Fruit fly (Drosophila melanogaster) whole organism, embryonic: ENCODE data around the gene CG15034.

Source experiments
- Atf6 ChIP-seq: fragments of 200-800 bp; sonication (Bioruptor generic); IDR thresholded peaks from 2 replicates; pipeline ENCODE4 v1.3.6; 2022; ENCODE audit warnings: missing biosample characterization, missing genetic modification characterization
- Bgb ChIP-seq: fragments of 200-800 bp; sonication (Bioruptor generic); IDR thresholded peaks from 2 replicates; pipeline ENCODE4 v1.3.6; 2022; ENCODE audit warnings: missing biosample characterization, missing genetic modification characterization; ENCODE audit not compliant: partially characterized antibody
- CG11504 ChIP-seq: fragments of 200-800 bp; sonication (Bioruptor generic); optimal IDR thresholded peaks from 3 replicates; lab custom pipeline; 2019; ENCODE audit warnings: missing biosample characterization, mild to moderate bottlenecking, missing genetic modification characterization, moderate library complexity
- CG11723 ChIP-seq: fragments of 200-800 bp; sonication (Bioruptor generic); optimal IDR thresholded peaks from 2 replicates; lab custom pipeline; 2017; ENCODE audit warnings: missing biosample characterization, mild to moderate bottlenecking, missing genetic modification characterization
- CG12391 ChIP-seq: fragments of 200-800 bp; sonication (Bioruptor generic); optimal IDR thresholded peaks from 3 replicates; lab custom pipeline; 2018; ENCODE audit warnings: missing biosample characterization, mild to moderate bottlenecking, missing genetic modification characterization, moderate library complexity
- CG12744 ChIP-seq: fragments of 200-800 bp; sonication (Bioruptor generic); optimal IDR thresholded peaks from 2 replicates; lab custom pipeline; 2016; ENCODE audit warnings: missing biosample characterization, missing genetic modification characterization
- CG13296 ChIP-seq: fragments of 200-800 bp; sonication (Bioruptor generic); optimal IDR thresholded peaks from 3 replicates; lab custom pipeline; 2018; ENCODE audit warnings: missing biosample characterization, mild to moderate bottlenecking, missing genetic modification characterization
- CG14965 ChIP-seq: fragments of 200-800 bp; sonication (Bioruptor generic); optimal IDR thresholded peaks from 2 replicates; lab custom pipeline; 2016; ENCODE audit warnings: missing biosample characterization, missing genetic modification characterization, borderline replicate concordance
- CG30431 ChIP-seq: fragments of 200-800 bp; sonication (Bioruptor generic); optimal IDR thresholded peaks from 2 replicates; lab custom pipeline; 2017; ENCODE audit warnings: missing biosample characterization, missing genetic modification characterization
- CG32532 ChIP-seq: fragments of 200-800 bp; sonication (Bioruptor generic); IDR thresholded peaks from 2 replicates; pipeline ENCODE4 v1.3.6; 2022; ENCODE audit warnings: missing biosample characterization, missing genetic modification characterization
- CG3847 ChIP-seq: fragments of 200-800 bp; sonication (Bioruptor generic); IDR thresholded peaks from 2 replicates; pipeline ENCODE4 v1.3.6; 2022; ENCODE audit warnings: missing biosample characterization, missing genetic modification characterization
- CG4617 ChIP-seq: fragments of 200-800 bp; sonication (Bioruptor generic); optimal IDR thresholded peaks from 3 replicates; lab custom pipeline; 2016; ENCODE audit warnings: missing biosample characterization, missing genetic modification characterization, borderline replicate concordance
- CG7928 ChIP-seq: fragments of 200-800 bp; sonication (Bioruptor generic); optimal IDR thresholded peaks from 2 replicates; lab custom pipeline; 2017; ENCODE audit warnings: missing biosample characterization, mild to moderate bottlenecking, missing genetic modification characterization
- CG8281 ChIP-seq: fragments of 200-800 bp; sonication (Bioruptor generic); optimal IDR thresholded peaks from 2 replicates; lab custom pipeline; 2018; ENCODE audit warnings: missing biosample characterization, mild to moderate bottlenecking, missing genetic modification characterization, moderate library complexity
- D19B ChIP-seq: fragments of 200-800 bp; sonication (Bioruptor generic); optimal IDR thresholded peaks from 2 replicates; lab custom pipeline; 2017; ENCODE audit warnings: missing biosample characterization, mild to moderate bottlenecking, missing genetic modification characterization
- Deaf1 ChIP-seq: fragments of 200-800 bp; optimal IDR thresholded peaks from 3 replicates; lab custom pipeline; 2019; ENCODE audit warnings: missing biosample characterization, mild to moderate bottlenecking, missing genetic modification characterization, moderate library complexity
- Dek ChIP-seq: fragments of 200-800 bp; sonication (Bioruptor generic); optimal IDR thresholded peaks from 3 replicates; lab custom pipeline; 2019; ENCODE audit warnings: missing biosample characterization, mild to moderate bottlenecking, missing genetic modification characterization, moderate library complexity
- ERR ChIP-seq: fragments of 200-800 bp; sonication (Bioruptor generic); optimal IDR thresholded peaks from 2 replicates; lab custom pipeline; 2016; ENCODE audit warnings: missing biosample characterization, missing genetic modification characterization
- HLH54F ChIP-seq: fragments of 200-800 bp; sonication (Bioruptor generic); optimal IDR thresholded peaks from 3 replicates; lab custom pipeline; 2016; ENCODE audit warnings: missing biosample characterization, missing genetic modification characterization
- Hand ChIP-seq: fragments of 200-800 bp; sonication (Bioruptor generic); optimal IDR thresholded peaks from 2 replicates; lab custom pipeline; 2017; ENCODE audit warnings: mild to moderate bottlenecking, missing biosample characterization, missing genetic modification reagents, missing genetic modification characterization
- MTF-1 ChIP-seq: fragments of 200-800 bp; sonication (Bioruptor generic); optimal IDR thresholded peaks from 2 replicates; lab custom pipeline; 2018; ENCODE audit warnings: missing biosample characterization, mild to moderate bottlenecking, missing genetic modification characterization, borderline replicate concordance
- Med ChIP-seq: fragments of 200-800 bp; sonication (Bioruptor generic); peaks from one replicate; lab custom pipeline; 2016; ENCODE audit warnings: missing biosample characterization, missing genetic modification characterization, mild to moderate bottlenecking, inconsistent platforms, moderate library complexity
- Nf-YA ChIP-seq: fragments of 200-800 bp; sonication (Bioruptor generic); IDR thresholded peaks from 2 replicates; pipeline ENCODE4 v1.3.6; 2022; ENCODE audit warnings: missing biosample characterization, missing genetic modification characterization
- Nf-YC ChIP-seq: fragments of 200-800 bp; optimal IDR thresholded peaks from 3 replicates; lab custom pipeline; 2019; ENCODE audit warnings: missing biosample characterization, mild to moderate bottlenecking, missing genetic modification characterization, moderate library complexity
- Opbp ChIP-seq: fragments of 200-800 bp; sonication (Bioruptor generic); IDR thresholded peaks from 3 replicates; pipeline ENCODE4 v1.3.6; 2022; ENCODE audit warnings: missing biosample characterization, missing genetic modification characterization; ENCODE audit not compliant: partially characterized antibody
- Usf ChIP-seq: fragments of 200-800 bp; sonication (Bioruptor generic); optimal IDR thresholded peaks from 2 replicates; lab custom pipeline; 2017; ENCODE audit warnings: missing genotype, missing biosample characterization, missing genetic modification characterization
- ab ChIP-seq: fragments of 200-800 bp; sonication (Bioruptor generic); optimal IDR thresholded peaks from 2 replicates; lab custom pipeline; 2016; ENCODE audit warnings: missing biosample characterization, missing genetic modification characterization
- amos ChIP-seq: fragments of 200-800 bp; sonication (Bioruptor generic); IDR thresholded peaks from 2 replicates; pipeline ENCODE4 v1.3.6; 2022; ENCODE audit warnings: missing biosample characterization, missing genetic modification characterization; ENCODE audit not compliant: partially characterized antibody
- emc ChIP-seq: fragments of 200-800 bp; sonication (Bioruptor generic); optimal IDR thresholded peaks from 2 replicates; lab custom pipeline; 2016; ENCODE audit warnings: missing biosample characterization, missing genetic modification characterization
- grn ChIP-seq: fragments of 200-800 bp; sonication (Bioruptor generic); optimal IDR thresholded peaks from 3 replicates; lab custom pipeline; 2017; ENCODE audit warnings: missing biosample characterization, missing genetic modification characterization
- hth ChIP-seq: fragments of >200 bp; optimal IDR thresholded peaks from 2 replicates; lab custom pipeline; 2017; ENCODE audit warnings: inconsistent platforms
- kni ChIP-seq: fragments of 200-800 bp; sonication (Bioruptor generic); optimal IDR thresholded peaks from 3 replicates; lab custom pipeline; 2017; ENCODE audit warnings: mild to moderate bottlenecking, missing biosample characterization, missing genetic modification reagents, missing genetic modification characterization
- knrl ChIP-seq: fragments of 200-800 bp; sonication (Bioruptor generic); IDR thresholded peaks from 3 replicates; pipeline ENCODE4 v1.3.6; 2022; ENCODE audit warnings: missing biosample characterization, missing genetic modification characterization; ENCODE audit not compliant: partially characterized antibody
- pros ChIP-seq: fragments of 200-800 bp; sonication (Bioruptor generic); optimal IDR thresholded peaks from 3 replicates; lab custom pipeline; 2019; ENCODE audit warnings: missing biosample characterization, mild to moderate bottlenecking, missing genetic modification characterization, moderate library complexity
- sd ChIP-seq: fragments of 200-800 bp; sonication (Bioruptor generic); optimal IDR thresholded peaks from 3 replicates; lab custom pipeline; 2018; ENCODE audit warnings: missing biosample characterization, mild to moderate bottlenecking, missing genetic modification characterization, moderate library complexity
- sisA ChIP-seq: fragments of 200-800 bp; sonication (Bioruptor generic); IDR thresholded peaks from 2 replicates; pipeline ENCODE4 v1.3.6; 2022; ENCODE audit warnings: missing biosample characterization, missing genetic modification characterization
- sqz ChIP-seq: fragments of 200-800 bp; sonication (Bioruptor generic); optimal IDR thresholded peaks from 3 replicates; lab custom pipeline; 2018; ENCODE audit warnings: missing biosample characterization, mild to moderate bottlenecking, missing genetic modification characterization
- twi ChIP-seq: fragments of 200-800 bp; optimal IDR thresholded peaks from 2 replicates; lab custom pipeline; 2019; ENCODE audit warnings: missing biosample characterization, mild to moderate bottlenecking, missing genetic modification characterization, moderate library complexity
- vfl ChIP-seq: fragments of 200-800 bp; sonication (Bioruptor generic); optimal IDR thresholded peaks from 2 replicates; lab custom pipeline; 2016; ENCODE audit warnings: missing biosample characterization, missing genetic modification characterization
- zen ChIP-seq: fragments of 200-800 bp; sonication (Bioruptor generic); optimal IDR thresholded peaks from 3 replicates; lab custom pipeline; 2018; ENCODE audit warnings: missing biosample characterization, mild to moderate bottlenecking, missing genetic modification characterization, moderate library complexity

Gene CG15034

dm6 chrX:7323649-7324511 lies 23.4 kb downstream of the CG15034 start, which contains the start of the genes Atg5 and Dok (continued):
- TF ChIP-seq knrl (GFP tag; lab: Robert Waterston, UW), result peak; percentile 69
- TF ChIP-seq HLH54F (GFP tag; lab: Kevin White, UChicago), result peak; percentile 26
- TF ChIP-seq vfl (GFP tag; lab: Kevin White, UChicago), result no peak
- TF ChIP-seq kni, result no peak
- no peak for TF ChIP-seq CG7928 (GFP tag; lab: Kevin White, UChicago)
- TF ChIP-seq grn, result no peak
- peak; percentile 28 for TF ChIP-seq Dek
- TF ChIP-seq D19B, result no peak
- TF ChIP-seq Atf6 (GFP tag; lab: Robert Waterston, UW), result no peak
- no peak for TF ChIP-seq sd (tag; lab: Kevin White, UChicago)
- TF ChIP-seq CG11723 (GFP tag; lab: Kevin White, UChicago), result no peak
- TF ChIP-seq Opbp, result peak; percentile 60
- TF ChIP-seq twi, result no peak
- TF ChIP-seq amos (GFP tag; lab: Robert Waterston, UW), result peak; percentile 79
- peak; percentile 66 for TF ChIP-seq CG4617 (GFP tag; lab: Kevin White, UChicago)
- peak; percentile 68 for TF ChIP-seq CG12391 (tag; lab: Kevin White, UChicago)
- no peak for TF ChIP-seq ab (GFP tag; lab: Kevin White, UChicago)
- no peak for TF ChIP-seq CG13296 (GFP tag; lab: Kevin White, UChicago)
- peak; percentile 82 for TF ChIP-seq CG3847
- TF ChIP-seq CG11504 (tag; lab: Kevin White, UChicago), result peak; percentile 45
- TF ChIP-seq sisA (GFP tag; lab: Robert Waterston, UW), result peak; percentile 56
- TF ChIP-seq CG32532, result peak; percentile 48
- TF ChIP-seq emc (GFP tag; lab: Kevin White, UChicago), result no peak
- TF ChIP-seq CG30431, result no peak
- peak; percentile 67 for TF ChIP-seq Bgb
- no peak for TF ChIP-seq Nf-YA (GFP tag; lab: Robert Waterston, UW)
- no peak for TF ChIP-seq MTF-1 (GFP tag; lab: Kevin White, UChicago)
- TF ChIP-seq Usf (GFP tag; lab: Kevin White, UChicago), result no peak
- no peak for TF ChIP-seq Hand (GFP tag; lab: Kevin White, UChicago)
- no peak for TF ChIP-seq CG14965 (GFP tag; lab: Kevin White, UChicago)

dm6 chrX:7321829-7322228 lies 25.5 kb downstream of the CG15034 start:
- TF ChIP-seq ERR (GFP tag; lab: Kevin White, UChicago) (no peak), Med (GFP tag; lab: Kevin White, UChicago) (peak; percentile 28), zen (tag; lab: Kevin White, UChicago) (peak; percentile 67), pros (GFP tag; lab: Kevin White, UChicago) (peak; percentile 37), Deaf1 (tag; lab: Kevin White, UChicago) (peak; percentile 21), Nf-YC (no peak), hth (peak; percentile 21), kni (peak; percentile 37), CG8281 (peak; percentile 78), sqz (peak; percentile 58), CG12744 (GFP tag; lab: Kevin White, UChicago) (no peak)
